Fruit fly (Drosophila melanogaster) whole organism, embryonic: ENCODE measurements around the gene CG31131.

Experiments
- Atf6 ChIP-seq: fragments of 200-800 bp; sonication (Bioruptor generic); IDR thresholded peaks from 2 replicates; pipeline ENCODE4 v1.3.6; 2022; ENCODE audit warnings: missing biosample characterization, missing genetic modification characterization
- CG10209 ChIP-seq: fragments of 200-800 bp; sonication (Bioruptor generic); optimal IDR thresholded peaks from 3 replicates; lab custom pipeline; 2017; ENCODE audit warnings: missing biosample characterization, mild to moderate bottlenecking, missing genetic modification characterization, missing genetic modification reagents
- CG10462 ChIP-seq: fragments of 200-800 bp; sonication (Bioruptor generic); optimal IDR thresholded peaks from 2 replicates; lab custom pipeline; 2016; ENCODE audit warnings: missing biosample characterization, missing genetic modification characterization
- CG11723 ChIP-seq: fragments of 200-800 bp; sonication (Bioruptor generic); optimal IDR thresholded peaks from 2 replicates; lab custom pipeline; 2017; ENCODE audit warnings: missing biosample characterization, mild to moderate bottlenecking, missing genetic modification characterization
- CG13296 ChIP-seq: fragments of 200-800 bp; sonication (Bioruptor generic); optimal IDR thresholded peaks from 3 replicates; lab custom pipeline; 2018; ENCODE audit warnings: missing biosample characterization, mild to moderate bottlenecking, missing genetic modification characterization
- CG16815 ChIP-seq: fragments of 200-800 bp; sonication (Bioruptor generic); optimal IDR thresholded peaks from 3 replicates; lab custom pipeline; 2017; ENCODE audit warnings: missing biosample characterization, mild to moderate bottlenecking, missing genetic modification characterization
- CG18764 ChIP-seq: fragments of 200-800 bp; sonication (Bioruptor generic); optimal IDR thresholded peaks from 3 replicates; lab custom pipeline; 2016; ENCODE audit warnings: missing biosample characterization, missing genetic modification characterization
- CG2875 ChIP-seq: fragments of 200-800 bp; sonication (Bioruptor generic); optimal IDR thresholded peaks from 2 replicates; lab custom pipeline; 2017; ENCODE audit warnings: missing biosample characterization, mild to moderate bottlenecking, missing genetic modification characterization, missing genetic modification reagents
- CG30431 ChIP-seq: fragments of 200-800 bp; sonication (Bioruptor generic); optimal IDR thresholded peaks from 2 replicates; lab custom pipeline; 2017; ENCODE audit warnings: missing biosample characterization, missing genetic modification characterization
- CG3407 ChIP-seq: fragments of 200-800 bp; sonication (Bioruptor generic); optimal IDR thresholded peaks from 2 replicates; lab custom pipeline; 2018; ENCODE audit warnings: missing biosample characterization, mild to moderate bottlenecking, missing genetic modification characterization
- CG34224 ChIP-seq: fragments of 200-800 bp; sonication (Bioruptor generic); IDR thresholded peaks from 3 replicates; pipeline ENCODE4 v1.3.6; 2022; ENCODE audit warnings: missing biosample characterization, missing genetic modification characterization; ENCODE audit not compliant: partially characterized antibody
- CG4328 ChIP-seq: fragments of 200-800 bp; sonication (Bioruptor generic); optimal IDR thresholded peaks from 3 replicates; lab custom pipeline; 2017; ENCODE audit warnings: missing biosample characterization, missing genetic modification reagents, missing genetic modification characterization
- CG7839 ChIP-seq: fragments of 200-800 bp; sonication (Bioruptor generic); optimal IDR thresholded peaks from 3 replicates; lab custom pipeline; 2018; ENCODE audit warnings: missing biosample characterization, mild to moderate bottlenecking, missing genetic modification characterization, moderate library complexity
- CG9727 ChIP-seq: fragments of 200-800 bp; sonication (Bioruptor generic); optimal IDR thresholded peaks from 3 replicates; lab custom pipeline; 2017; ENCODE audit warnings: missing biosample characterization, mild to moderate bottlenecking, missing genetic modification characterization
- CHES-1-like ChIP-seq: fragments of 200-800 bp; sonication (Bioruptor generic); optimal IDR thresholded peaks from 2 replicates; lab custom pipeline; 2016; ENCODE audit warnings: missing biosample characterization, missing genetic modification characterization
- Dip3 ChIP-seq: fragments of 200-800 bp; sonication (Bioruptor generic); optimal IDR thresholded peaks from 3 replicates; lab custom pipeline; 2016; ENCODE audit warnings: missing biosample characterization, missing genetic modification characterization
- Eip74EF ChIP-seq, 2 experiments: fragments of 200-800 bp in 1 of 2; fragments of >200 bp in 1 of 2; sonication (Bioruptor generic) in 1 of 2; optimal IDR thresholded peaks; 2 replicates each; lab custom pipeline; 2017 to 2019; ENCODE audit warnings: missing biosample characterization in 2 of 2, missing genetic modification characterization in 2 of 2, mild to moderate bottlenecking in 1 of 2, moderate library complexity in 1 of 2
- Ets97D ChIP-seq: fragments of 200-800 bp; sonication (Bioruptor generic); optimal IDR thresholded peaks from 3 replicates; lab custom pipeline; 2016; ENCODE audit warnings: missing biosample characterization, missing genetic modification characterization
- HLH4C ChIP-seq: fragments of 200-800 bp; sonication (Bioruptor generic); IDR thresholded peaks from 3 replicates; pipeline ENCODE4 v1.3.6; 2022; ENCODE audit warnings: missing biosample characterization, missing genetic modification characterization; ENCODE audit not compliant: partially characterized antibody
- HmgD ChIP-seq: fragments of 200-800 bp; sonication (Bioruptor generic); optimal IDR thresholded peaks from 3 replicates; lab custom pipeline; 2016; ENCODE audit warnings: missing biosample characterization, missing genetic modification characterization
- Lim3 ChIP-seq: fragments of 200-800 bp; sonication (Bioruptor generic); IDR thresholded peaks from 2 replicates; pipeline ENCODE4 v1.3.6; 2022; ENCODE audit warnings: missing biosample characterization, missing genetic modification characterization
- Meics ChIP-seq: fragments of 200-800 bp; sonication (Bioruptor generic); optimal IDR thresholded peaks from 2 replicates; lab custom pipeline; 2017; ENCODE audit warnings: missing biosample characterization, mild to moderate bottlenecking, missing genetic modification characterization
- Nf-YC ChIP-seq: fragments of 200-800 bp; optimal IDR thresholded peaks from 3 replicates; lab custom pipeline; 2019; ENCODE audit warnings: missing biosample characterization, mild to moderate bottlenecking, missing genetic modification characterization, moderate library complexity
- Oaz ChIP-seq: fragments of 200-800 bp; sonication (Bioruptor generic); IDR thresholded peaks from 2 replicates; pipeline ENCODE4 v1.3.6; 2022; ENCODE audit warnings: missing biosample characterization, missing genetic modification characterization
- PHDP ChIP-seq: fragments of 200-800 bp; sonication (Bioruptor generic); optimal IDR thresholded peaks from 3 replicates; lab custom pipeline; 2018; ENCODE audit warnings: missing biosample characterization, mild to moderate bottlenecking, missing genetic modification characterization, moderate library complexity
- Sin3A ChIP-seq: fragments of >200 bp; optimal IDR thresholded peaks from 2 replicates; lab custom pipeline; 2018
- Sox100B ChIP-seq: fragments of 200-800 bp; sonication (Bioruptor generic); optimal IDR thresholded peaks from 3 replicates; lab custom pipeline; 2018; ENCODE audit warnings: missing biosample characterization, mild to moderate bottlenecking, missing genetic modification characterization
- Ssrp ChIP-seq: fragments of 200-800 bp; sonication (Bioruptor generic); optimal IDR thresholded peaks from 2 replicates; lab custom pipeline; 2018; ENCODE audit warnings: missing biosample characterization, mild to moderate bottlenecking, missing genetic modification characterization, moderate library complexity
- TFAM ChIP-seq: fragments of 200-800 bp; sonication (Bioruptor generic); optimal IDR thresholded peaks from 2 replicates; lab custom pipeline; 2017; ENCODE audit warnings: missing biosample characterization, missing genetic modification characterization, inconsistent platforms
- amos ChIP-seq: fragments of 200-800 bp; sonication (Bioruptor generic); IDR thresholded peaks from 2 replicates; pipeline ENCODE4 v1.3.6; 2022; ENCODE audit warnings: missing biosample characterization, missing genetic modification characterization; ENCODE audit not compliant: partially characterized antibody
- ap ChIP-seq: fragments of 200-800 bp; sonication (Bioruptor generic); IDR thresholded peaks from 2 replicates; pipeline ENCODE4 v1.3.6; 2022; ENCODE audit warnings: missing biosample characterization, missing genetic modification characterization
- chm ChIP-seq: fragments of 200-800 bp; sonication (Bioruptor generic); IDR thresholded peaks from 2 replicates; pipeline ENCODE4 v1.3.6; 2022; ENCODE audit warnings: missing biosample characterization, missing genetic modification characterization
- ewg ChIP-seq: fragments of 200-800 bp; sonication (Bioruptor generic); optimal IDR thresholded peaks from 3 replicates; lab custom pipeline; 2017; ENCODE audit warnings: mild to moderate bottlenecking, missing biosample characterization, missing genetic modification reagents, missing genetic modification characterization
- klu ChIP-seq: fragments of 200-800 bp; sonication (Bioruptor generic); IDR thresholded peaks from 2 replicates; pipeline ENCODE4 v1.3.6; 2022; ENCODE audit warnings: missing biosample characterization, missing genetic modification characterization
- lbe ChIP-seq: fragments of 200-800 bp; sonication (Bioruptor generic); optimal IDR thresholded peaks from 2 replicates; lab custom pipeline; 2016; ENCODE audit warnings: missing biosample characterization, mild to moderate bottlenecking, missing genetic modification characterization
- lilli ChIP-seq: fragments of 200-800 bp; sonication (Bioruptor generic); optimal IDR thresholded peaks from 3 replicates; lab custom pipeline; 2016; ENCODE audit warnings: missing biosample characterization, missing genetic modification characterization
- oc ChIP-seq: fragments of 200-800 bp; sonication (Bioruptor generic); optimal IDR thresholded peaks from 2 replicates; lab custom pipeline; 2018; ENCODE audit warnings: missing biosample characterization, mild to moderate bottlenecking, missing genetic modification characterization, moderate library complexity
- pho ChIP-seq: fragments of 200-800 bp; sonication (Bioruptor generic); optimal IDR thresholded peaks from 2 replicates; lab custom pipeline; 2016; ENCODE audit warnings: missing biosample characterization, missing genetic modification characterization
- prd ChIP-seq, 3 experiments: fragments of >200 bp in 2 of 3; fragments of 200-800 bp in 1 of 3; sonication (Bioruptor generic) in 1 of 3; optimal IDR thresholded peaks in 2 of 3; IDR thresholded peaks in 1 of 3; 2 replicates in 2 of 3; 3 replicates in 1 of 3; pipeline versions ENCODE4 v1.3.6 to Lab custom; 2017 to 2022; ENCODE audit warnings: missing biosample characterization in 1 of 3, missing genetic modification characterization in 1 of 3
- ranshi ChIP-seq: fragments of 200-800 bp; sonication (Bioruptor generic); IDR thresholded peaks from 2 replicates; pipeline ENCODE4 v1.3.6; 2022; ENCODE audit warnings: missing biosample characterization, missing genetic modification characterization
- run ChIP-seq: fragments of 200-800 bp; sonication (Bioruptor generic); optimal IDR thresholded peaks from 3 replicates; lab custom pipeline; 2018; ENCODE audit warnings: missing biosample characterization, mild to moderate bottlenecking, missing genetic modification characterization
- sima ChIP-seq: fragments of 200-800 bp; sonication (Bioruptor generic); optimal IDR thresholded peaks from 2 replicates; lab custom pipeline; 2016; ENCODE audit warnings: missing biosample characterization, missing genetic modification characterization
- slbo ChIP-seq: fragments of 200-800 bp; sonication (Bioruptor generic); IDR thresholded peaks from 2 replicates; pipeline ENCODE4 v1.3.6; 2022; ENCODE audit warnings: missing biosample characterization, missing genetic modification characterization
- ssp ChIP-seq: fragments of 200-800 bp; sonication (Bioruptor generic); IDR thresholded peaks from 2 replicates; pipeline ENCODE4 v1.3.6; 2022; ENCODE audit warnings: missing biosample characterization, missing genetic modification characterization
- tap ChIP-seq: fragments of 200-800 bp; optimal IDR thresholded peaks from 3 replicates; lab custom pipeline; 2019; ENCODE audit warnings: missing biosample characterization, mild to moderate bottlenecking, missing genetic modification characterization, moderate library complexity
- ttk ChIP-seq: fragments of 200-800 bp; sonication (Bioruptor generic); IDR thresholded peaks from 2 replicates; pipeline ENCODE4 v2.1.2; 2022; ENCODE audit warnings: missing biosample characterization, missing genetic modification characterization
- unc-4 ChIP-seq: fragments of 200-800 bp; sonication (Bioruptor generic); IDR thresholded peaks from 2 replicates; pipeline ENCODE4 v1.3.6; 2022; ENCODE audit warnings: missing biosample characterization, missing genetic modification characterization; ENCODE audit not compliant: partially characterized antibody
- wdn ChIP-seq: fragments of 200-800 bp; sonication (Bioruptor generic); IDR thresholded peaks from 2 replicates; pipeline ENCODE4 v1.3.6; 2022; ENCODE audit warnings: missing biosample characterization, missing genetic modification characterization

The CG31131 gene

DNA sequence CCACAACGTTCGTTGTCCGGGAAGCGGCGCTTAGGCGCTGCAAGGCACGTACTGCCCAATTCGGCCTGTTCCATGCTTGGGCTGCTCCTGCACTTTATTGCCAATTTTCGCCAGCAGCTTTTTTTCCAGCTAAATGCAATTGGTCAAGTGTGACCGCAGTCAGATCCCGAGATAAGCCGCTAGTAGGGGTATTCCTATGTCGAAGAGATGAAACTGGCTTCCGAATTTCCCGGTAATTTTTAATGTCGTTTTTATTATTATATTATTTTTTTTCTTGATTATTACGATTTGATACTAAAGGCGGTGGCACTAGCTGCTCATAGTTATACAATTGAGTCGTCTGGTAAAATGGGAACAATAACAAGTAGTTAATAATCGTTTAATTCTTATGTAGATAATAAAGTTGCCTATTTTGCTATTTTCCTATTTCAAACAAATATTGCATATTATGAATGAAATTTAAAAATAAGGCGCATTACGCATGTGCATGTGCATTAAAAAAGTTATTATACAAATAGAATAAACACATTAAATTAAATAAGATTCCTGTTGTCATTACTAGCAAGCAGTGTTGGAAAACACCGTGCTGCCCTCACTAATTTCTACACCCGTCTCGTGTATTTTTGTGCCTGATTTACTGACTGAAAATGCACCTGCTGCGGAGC is 46.5 kb downstream of the CG31131 start, which contains the start of the genes CG5003 and mRpS22 (continued):
- TF ChIP-seq ttk (0 out of 2 replicates have a peak, but pooled peaks have one; percentile 5), CG11723 (peak; percentile 45), Dip3 (GFP tag; lab: Kevin White, UChicago) (peak; percentile 6), tap (tag; lab: Kevin White, UChicago) (peak; percentile 8), Meics (GFP tag; lab: Kevin White, UChicago) (peak; percentile 77), Ets97D (GFP tag; lab: Kevin White, UChicago) (no peak), CG13296 (peak; percentile 56), amos (peak; percentile 41; the same call in 1 of the 2 replicates), Atf6 (GFP tag; lab: Robert Waterston, UW) (no peak; the same call in 1 of the 2 replicates), CG30431 (GFP tag; lab: Kevin White, UChicago) (no peak), CG18764 (GFP tag; lab: Kevin White, UChicago) (no peak), lilli (GFP tag; lab: Kevin White, UChicago) (peak; percentile 63), CG2875 (GFP tag; lab: Kevin White, UChicago) (peak; percentile 14), PHDP (peak; percentile 44), lbe (GFP tag; lab: Kevin White, UChicago) (peak; percentile 29), run (tag; lab: Kevin White, UChicago) (no peak), CG10209 (GFP tag; lab: Kevin White, UChicago) (peak; percentile 50), ssp (GFP tag; lab: Robert Waterston, UW) (peak; percentile 36; the same call in 1 of the 2 replicates), CG9727 (GFP tag; lab: Kevin White, UChicago) (peak; percentile 74), Oaz (GFP tag; lab: Robert Waterston, UW) (peak; percentile 35; the same call in 1 of the 2 replicates), oc (no peak), Sin3A (lab: Kevin White, UChicago) (peak; percentile 1), unc-4 (GFP tag; lab: Robert Waterston, UW) (peak; percentile 45; the same call in 1 of the 2 replicates), CHES-1-like (GFP tag; lab: Kevin White, UChicago) (peak; percentile 11), Nf-YC (tag; lab: Kevin White, UChicago) (peak; percentile 73), pho (peak; percentile 16), CG4328 (peak; percentile 58), ap (GFP tag; lab: Robert Waterston, UW) (0 out of 2 replicates have a peak, but pooled peaks have one; percentile 10), wdn (0 out of 2 replicates have a peak, but pooled peaks have one; percentile 6), Lim3 (GFP tag; lab: Robert Waterston, UW) (no peak), CG16815 (GFP tag; lab: Kevin White, UChicago) (peak; percentile 47), CG7839 (tag; lab: Kevin White, UChicago) (peak; percentile 70), ewg (GFP tag; lab: Kevin White, UChicago) (peak; percentile 47), chm (GFP tag; lab: Robert Waterston, UW) (peak; percentile 34; the same call in 1 of the 2 replicates), CG10462 (GFP tag; lab: Kevin White, UChicago) (peak; percentile 41), sima (peak; percentile 6), prd (optimal IDR thresholded peaks at IDR 0.05; lab: Kevin White, UChicago) (no peak), prd (GFP tag; IDR thresholded peaks at IDR 0.05; lab: Robert Waterston, UW) (peak; percentile 51; the same call in 1 of the 3 replicates), ranshi (GFP tag; lab: Robert Waterston, UW) (0 out of 2 replicates have a peak, but pooled peaks have one; percentile 11), HLH4C (no peak), slbo (GFP tag; lab: Robert Waterston, UW) (peak; percentile 72), Eip74EF (GFP tag; optimal IDR thresholded peaks at IDR 0.05; lab: Kevin White, UChicago) (no peak), CG3407 (peak; percentile 17), Ssrp (tag; lab: Kevin White, UChicago) (peak; percentile 58), HmgD (GFP tag; lab: Kevin White, UChicago) (no peak), Sox100B (GFP tag; lab: Kevin White, UChicago) (no peak), CG34224 (GFP tag; lab: Robert Waterston, UW) (peak; percentile 6; the same call in 1 of the 3 replicates), TFAM (GFP tag; lab: Kevin White, UChicago) (no peak), klu (GFP tag; lab: Robert Waterston, UW) (peak; percentile 21; the same call in 1 of the 2 replicates)
